Fruit fly (Drosophila melanogaster) whole organism, prepupa: ENCODE data around the gene Mcm6.

Source experiments
- Blimp-1 ChIP-seq: fragments of 200-800 bp; sonication (Bioruptor generic); optimal IDR thresholded peaks from 3 replicates; lab custom pipeline; 2017; ENCODE audit warnings: missing biosample characterization, missing genetic modification characterization, mild to moderate bottlenecking, moderate library complexity, missing genetic modification reagents
- CG11294 ChIP-seq: fragments of 200-800 bp; sonication (Bioruptor generic); IDR thresholded peaks from 2 replicates; pipeline ENCODE4 v1.3.6; 2022; ENCODE audit warnings: missing biosample characterization, missing genetic modification characterization
- CG11762 ChIP-seq: fragments of 200-800 bp; sonication (Bioruptor generic); optimal IDR thresholded peaks from 3 replicates; lab custom pipeline; 2016; ENCODE audit warnings: missing biosample characterization, missing genetic modification characterization; ENCODE audit not compliant: insufficient read depth
- CG11902 ChIP-seq: fragments of 200-800 bp; sonication (Bioruptor generic); optimal IDR thresholded peaks from 3 replicates; lab custom pipeline; 2016; ENCODE audit warnings: missing biosample characterization, missing genetic modification characterization
- CG1621 ChIP-seq: fragments of 200-800 bp; sonication (Bioruptor generic); optimal IDR thresholded peaks from 3 replicates; lab custom pipeline; 2018; ENCODE audit warnings: missing biosample characterization, mild to moderate bottlenecking, missing genetic modification characterization
- CG16779 ChIP-seq: fragments of 200-800 bp; sonication (Bioruptor generic); optimal IDR thresholded peaks from 3 replicates; lab custom pipeline; 2017; ENCODE audit warnings: missing biosample characterization, mild to moderate bottlenecking, missing genetic modification characterization
- CG31627 ChIP-seq: fragments of 200-800 bp; sonication (Bioruptor generic); optimal IDR thresholded peaks from 3 replicates; lab custom pipeline; 2016; ENCODE audit warnings: missing biosample characterization, missing genetic modification characterization
- CG32006 ChIP-seq: fragments of 200-800 bp; sonication (Bioruptor generic); optimal IDR thresholded peaks from 3 replicates; lab custom pipeline; 2017; ENCODE audit warnings: missing biosample characterization, mild to moderate bottlenecking, missing genetic modification characterization
- CG34406 ChIP-seq: fragments of 200-800 bp; sonication (Bioruptor generic); optimal IDR thresholded peaks from 3 replicates; lab custom pipeline; 2016; ENCODE audit warnings: missing biosample characterization, missing genetic modification characterization
- CG4318 ChIP-seq: fragments of 200-800 bp; sonication (Bioruptor generic); optimal IDR thresholded peaks from 3 replicates; lab custom pipeline; 2017; ENCODE audit warnings: missing biosample characterization, mild to moderate bottlenecking, missing genetic modification characterization
- CG6163 ChIP-seq: fragments of 200-800 bp; sonication (Bioruptor generic); IDR thresholded peaks from 3 replicates; pipeline ENCODE4 v1.3.6; 2022; ENCODE audit warnings: missing biosample characterization, missing genetic modification characterization
- CG6276 ChIP-seq: fragments of 200-800 bp; sonication (Bioruptor generic); optimal IDR thresholded peaks from 2 replicates; lab custom pipeline; 2017; ENCODE audit warnings: missing biosample characterization, mild to moderate bottlenecking, missing genetic modification characterization
- CG6792 ChIP-seq: fragments of 200-800 bp; sonication (Bioruptor generic); optimal IDR thresholded peaks from 3 replicates; lab custom pipeline; 2016; ENCODE audit warnings: missing biosample characterization, missing genetic modification characterization
- CG6808 ChIP-seq: fragments of 200-800 bp; sonication (Bioruptor generic); optimal IDR thresholded peaks from 3 replicates; lab custom pipeline; 2017; ENCODE audit warnings: missing biosample characterization, missing genetic modification characterization, mild to moderate bottlenecking, moderate library complexity, missing genetic modification reagents
- CG6854 ChIP-seq: fragments of 200-800 bp; sonication (Bioruptor generic); optimal IDR thresholded peaks from 2 replicates; lab custom pipeline; 2017; ENCODE audit warnings: missing biosample characterization, mild to moderate bottlenecking, missing genetic modification characterization
- CG7368 ChIP-seq: fragments of 200-800 bp; sonication (Bioruptor generic); optimal IDR thresholded peaks from 3 replicates; lab custom pipeline; 2016; ENCODE audit warnings: missing biosample characterization, missing genetic modification characterization
- CG8119 ChIP-seq: fragments of 200-800 bp; sonication (Bioruptor generic); IDR thresholded peaks from 3 replicates; pipeline ENCODE4 v1.3.6; 2022; ENCODE audit warnings: missing biosample characterization, missing genetic modification characterization
- CG8319 ChIP-seq: fragments of 200-800 bp; sonication (Bioruptor generic); optimal IDR thresholded peaks from 3 replicates; lab custom pipeline; 2016; ENCODE audit warnings: missing biosample characterization, missing genetic modification characterization
- CG8632 ChIP-seq: fragments of 200-800 bp; sonication (Bioruptor generic); optimal IDR thresholded peaks from 3 replicates; lab custom pipeline; 2016; ENCODE audit warnings: missing biosample characterization, missing genetic modification characterization
- CG9139 ChIP-seq: fragments of 200-800 bp; sonication (Bioruptor generic); optimal IDR thresholded peaks from 3 replicates; lab custom pipeline; 2017; ENCODE audit warnings: missing biosample characterization, mild to moderate bottlenecking, missing genetic modification characterization
- Eip78C ChIP-seq: fragments of 200-800 bp; sonication (Bioruptor generic); peaks from one replicate; lab custom pipeline; 2016; ENCODE audit warnings: missing biosample characterization, missing genetic modification characterization
- Eip93F ChIP-seq: fragments of 200-800 bp; sonication (Bioruptor generic); optimal IDR thresholded peaks from 2 replicates; lab custom pipeline; 2016; ENCODE audit warnings: missing biosample characterization, mild to moderate bottlenecking, missing genetic modification characterization
- Ets21C ChIP-seq: fragments of 200-800 bp; sonication (Bioruptor generic); optimal IDR thresholded peaks from 3 replicates; lab custom pipeline; 2016; ENCODE audit warnings: missing biosample characterization, missing genetic modification characterization
- Ets96B ChIP-seq: fragments of 200-800 bp; optimal IDR thresholded peaks from 2 replicates; lab custom pipeline; 2019; ENCODE audit warnings: missing biosample characterization, mild to moderate bottlenecking, missing genetic modification characterization, moderate library complexity
- Hr38 ChIP-seq: sonication (Bioruptor generic); optimal IDR thresholded peaks from 2 replicates; lab custom pipeline; 2016; ENCODE audit warnings: missing biosample characterization, missing genetic modification characterization
- Hr39 ChIP-seq: fragments of 200-800 bp; sonication (Bioruptor generic); optimal IDR thresholded peaks from 2 replicates; lab custom pipeline; 2016; ENCODE audit warnings: missing biosample characterization, missing genetic modification characterization
- Hr4 ChIP-seq: fragments of 200-800 bp; sonication (Bioruptor generic); optimal IDR thresholded peaks from 3 replicates; lab custom pipeline; 2016; ENCODE audit warnings: missing biosample characterization, missing genetic modification characterization
- Lpt ChIP-seq: fragments of 200-800 bp; sonication (Bioruptor generic); optimal IDR thresholded peaks from 3 replicates; lab custom pipeline; 2016; ENCODE audit warnings: missing biosample characterization, missing genetic modification characterization
- Met ChIP-seq: fragments of 200-800 bp; sonication (Bioruptor generic); optimal IDR thresholded peaks from 3 replicates; lab custom pipeline; 2016; ENCODE audit warnings: missing biosample characterization, missing genetic modification characterization
- Sox102F ChIP-seq: fragments of 200-800 bp; sonication (Bioruptor generic); optimal IDR thresholded peaks from 2 replicates; lab custom pipeline; 2016; ENCODE audit warnings: missing biosample characterization, mild to moderate bottlenecking, missing genetic modification characterization
- Sox14 ChIP-seq: fragments of 200-800 bp; sonication (Bioruptor generic); optimal IDR thresholded peaks from 3 replicates; lab custom pipeline; 2016; ENCODE audit warnings: missing biosample characterization, missing genetic modification characterization
- Sox15 ChIP-seq: fragments of 200-800 bp; sonication (Bioruptor generic); optimal IDR thresholded peaks from 3 replicates; lab custom pipeline; 2016; ENCODE audit warnings: missing biosample characterization, missing genetic modification characterization
- achi ChIP-seq: fragments of 200-800 bp; sonication (Bioruptor generic); optimal IDR thresholded peaks from 3 replicates; lab custom pipeline; 2016; ENCODE audit warnings: missing biosample characterization, missing genetic modification characterization
- acj6 ChIP-seq: fragments of 200-800 bp; sonication (Bioruptor generic); optimal IDR thresholded peaks from 3 replicates; lab custom pipeline; 2016; ENCODE audit warnings: missing biosample characterization, missing genetic modification characterization
- cyc ChIP-seq: fragments of 200-800 bp; sonication (Bioruptor generic); optimal IDR thresholded peaks from 3 replicates; lab custom pipeline; 2016; ENCODE audit warnings: missing biosample characterization, missing genetic modification characterization
- dsx ChIP-seq: fragments of 200-800 bp; optimal IDR thresholded peaks from 3 replicates; lab custom pipeline; 2019; ENCODE audit warnings: missing biosample characterization, mild to moderate bottlenecking, missing genetic modification characterization, moderate library complexity; ENCODE audit not compliant: poor library complexity, severe bottlenecking
- eg ChIP-seq: fragments of 200-800 bp; sonication (Bioruptor generic); IDR thresholded peaks from 3 replicates; pipeline ENCODE4 v1.3.6; 2022; ENCODE audit warnings: missing biosample characterization, missing genetic modification characterization
- esn ChIP-seq: fragments of 200-800 bp; sonication (Bioruptor generic); optimal IDR thresholded peaks from 2 replicates; lab custom pipeline; 2016; ENCODE audit warnings: missing biosample characterization, mild to moderate bottlenecking, missing genetic modification characterization, moderate library complexity
- fd85E ChIP-seq: fragments of 200-800 bp; sonication (Bioruptor generic); optimal IDR thresholded peaks from 3 replicates; lab custom pipeline; 2016; ENCODE audit warnings: missing biosample characterization, missing genetic modification characterization
- fkh ChIP-seq: fragments of 200-800 bp; sonication (Bioruptor generic); optimal IDR thresholded peaks from 3 replicates; lab custom pipeline; 2017; ENCODE audit warnings: missing biosample characterization, mild to moderate bottlenecking, missing genetic modification characterization, moderate library complexity
- pdm3 ChIP-seq: fragments of 200-800 bp; sonication (Bioruptor generic); optimal IDR thresholded peaks from 3 replicates; lab custom pipeline; 2016; ENCODE audit warnings: missing biosample characterization, missing genetic modification characterization
- salr ChIP-seq, 2 experiments: fragments of 200-800 bp; sonication (Bioruptor generic); optimal IDR thresholded peaks; 3 replicates each; lab custom pipeline; 2016 to 2018; ENCODE audit warnings: missing biosample characterization in 2 of 2, missing genetic modification characterization in 2 of 2, mild to moderate bottlenecking in 1 of 2
- spab ChIP-seq: fragments of 200-800 bp; sonication (Bioruptor generic); optimal IDR thresholded peaks from 2 replicates; lab custom pipeline; 2017; ENCODE audit warnings: missing biosample characterization, mild to moderate bottlenecking, missing genetic modification characterization, missing genetic modification reagents
- ss ChIP-seq, 2 experiments: fragments of 200-800 bp; sonication (Bioruptor generic); optimal IDR thresholded peaks; 2 replicates in 1 of 2; 3 replicates in 1 of 2; lab custom pipeline; 2017 to 2018; ENCODE audit warnings: mild to moderate bottlenecking in 2 of 2, missing biosample characterization in 2 of 2, missing genetic modification characterization in 2 of 2, moderate library complexity in 1 of 2
- svp ChIP-seq: fragments of 200-800 bp; sonication (Bioruptor generic); peaks from one replicate; lab custom pipeline; 2016; ENCODE audit warnings: missing biosample characterization, missing genetic modification characterization
- topi ChIP-seq: fragments of 200-800 bp; sonication (Bioruptor generic); optimal IDR thresholded peaks from 3 replicates; lab custom pipeline; 2016; ENCODE audit warnings: missing biosample characterization, missing genetic modification characterization
- vri ChIP-seq: fragments of 200-800 bp; sonication (Bioruptor generic); optimal IDR thresholded peaks from 3 replicates; lab custom pipeline; 2016; ENCODE audit warnings: missing biosample characterization, mild to moderate bottlenecking, missing genetic modification characterization

Gene Mcm6

dm6 chrX:6710258-6710657, 36.1 kb downstream of the Mcm6 start:
- TF ChIP-seq Hr39 (GFP tag; lab: Kevin White, UChicago) (no peak), svp (GFP tag; lab: Kevin White, UChicago) (peak; percentile 10)

dm6 chrX:6710665-6711064, 36.5 kb downstream of the Mcm6 start:
- TF ChIP-seq CG6792 (GFP tag; lab: Kevin White, UChicago) (no peak), CG4318 (no peak), Hr38 (GFP tag; lab: Kevin White, UChicago) (no peak), Eip78C (GFP tag; lab: Kevin White, UChicago) (peak; percentile 43), Blimp-1 (GFP tag; lab: Kevin White, UChicago) (no peak), Ets96B (tag; lab: Kevin White, UChicago) (no peak), fkh (GFP tag; lab: Kevin White, UChicago) (peak; percentile 51), acj6 (GFP tag; lab: Kevin White, UChicago) (no peak)
- TF ChIP-seq, all 60 proteins: peak for 2

dm6 chrX:6711295-6711694, 37.1 kb downstream of the Mcm6 start:
- TF ChIP-seq esn (peak; percentile 73), salr (GFP tag; optimal IDR thresholded peaks at IDR 0.05; lab: Kevin White, UChicago) (peak; percentile 55 to 88), CG8632 (GFP tag; lab: Kevin White, UChicago) (peak; percentile 60), Eip93F (GFP tag; lab: Kevin White, UChicago) (no peak), CG7368 (GFP tag; lab: Kevin White, UChicago) (peak; percentile 78), Sox102F (GFP tag; lab: Kevin White, UChicago) (peak; percentile 64), Lpt (GFP tag; lab: Kevin White, UChicago) (peak; percentile 90), CG11294 (peak; percentile 86), Ets96B (tag; lab: Kevin White, UChicago) (peak; percentile 78), CG6854 (no peak), eg (GFP tag; lab: Robert Waterston, UW) (peak; percentile 94), CG34406 (GFP tag; lab: Kevin White, UChicago) (peak; percentile 62), CG8119 (GFP tag; lab: Robert Waterston, UW) (peak; percentile 94), Blimp-1 (GFP tag; lab: Kevin White, UChicago) (no peak), dsx (GFP tag; lab: Kevin White, UChicago) (peak; percentile 73), Eip78C (GFP tag; lab: Kevin White, UChicago) (peak; percentile 94), CG9139 (GFP tag; lab: Kevin White, UChicago) (peak; percentile 65), CG11902 (peak; percentile 40), svp (GFP tag; lab: Kevin White, UChicago) (peak; percentile 71), Sox15 (peak; percentile 31), Sox14 (peak; percentile 86), fd85E (GFP tag; lab: Kevin White, UChicago) (no peak), CG6276 (peak; percentile 95), ss (GFP tag; optimal IDR thresholded peaks at IDR 0.05; lab: Kevin White, UChicago) (peak; percentile 70 to 76), CG16779 (tag; lab: Kevin White, UChicago) (peak; percentile 85), topi (GFP tag; lab: Kevin White, UChicago) (peak; percentile 65), CG6163 (GFP tag; lab: Robert Waterston, UW) (peak; percentile 90), CG6808 (peak; percentile 71), CG4318 (peak; percentile 92), CG8319 (peak; percentile 54), spab (GFP tag; lab: Kevin White, UChicago) (peak; percentile 63), CG1621 (peak; percentile 78), cyc (GFP tag; lab: Kevin White, UChicago) (peak; percentile 69), CG32006 (peak; percentile 97), vri (GFP tag; lab: Kevin White, UChicago) (peak; percentile 60), CG31627 (peak; percentile 59), acj6 (GFP tag; lab: Kevin White, UChicago) (peak; percentile 79), Met (GFP tag; lab: Kevin White, UChicago) (peak; percentile 70), Hr4 (GFP tag; lab: Kevin White, UChicago) (peak; percentile 93), CG11762 (GFP tag; lab: Kevin White, UChicago) (peak; percentile 66), achi (GFP tag; lab: Kevin White, UChicago) (peak; percentile 81), pdm3 (GFP tag; lab: Kevin White, UChicago) (peak; percentile 85), Ets21C (GFP tag; lab: Kevin White, UChicago) (peak; percentile 38), Hr39 (GFP tag; lab: Kevin White, UChicago) (peak; percentile 59)
